Fruit fly (Drosophila melanogaster): ENCODE measurements around the gene CG14109.

The CG14109 gene

dm6 chr3L:13454755-13455154 lies 14.0 kb downstream of the CG14109 start:
- TF ChIP-seq insv (optimal IDR thresholded peaks at IDR 0.05) (no peak), psq (optimal IDR thresholded peaks at IDR 0.05) (no peak), Sin3A (optimal IDR thresholded peaks at IDR 0.05) (no peak), Myc (optimal IDR thresholded peaks at IDR 0.05) (no peak), h (optimal IDR thresholded peaks at IDR 0.05) (no peak), ttk (optimal IDR thresholded peaks at IDR 0.05) (no peak)

DNA sequence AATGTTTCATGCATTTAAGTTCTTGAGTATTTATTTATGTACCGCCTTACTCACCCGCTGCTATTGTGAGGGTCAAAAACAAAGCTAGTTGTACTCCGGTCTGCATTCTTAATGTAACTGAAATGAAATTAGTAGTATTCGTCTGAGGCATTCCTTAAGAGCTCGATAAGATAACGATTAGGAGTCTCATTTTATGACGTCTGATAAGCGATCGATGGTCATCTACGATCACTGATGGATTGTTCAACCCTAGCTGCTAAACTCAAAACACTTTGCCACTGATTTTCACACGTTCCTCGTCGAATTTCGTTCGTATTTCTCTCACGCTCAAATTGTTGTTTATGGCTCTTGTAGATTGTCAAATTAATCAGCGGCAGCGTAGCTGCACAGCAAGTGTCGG lies 16.4 kb downstream of the CG14109 start, which contains the start of gene CG10116:
CG10116 (minus strand) TSS at position 106 of the 400 bp plus-strand sequence.
- TF ChIP-seq h (optimal IDR thresholded peaks at IDR 0.05): no peak
- no peak for TF ChIP-seq ttk (optimal IDR thresholded peaks at IDR 0.05)
- no peak for TF ChIP-seq psq (optimal IDR thresholded peaks at IDR 0.05)
- TF ChIP-seq Sin3A (optimal IDR thresholded peaks at IDR 0.05): no peak
- TF ChIP-seq insv (optimal IDR thresholded peaks at IDR 0.05): no peak
- no peak for TF ChIP-seq Myc (optimal IDR thresholded peaks at IDR 0.05)

DNA sequence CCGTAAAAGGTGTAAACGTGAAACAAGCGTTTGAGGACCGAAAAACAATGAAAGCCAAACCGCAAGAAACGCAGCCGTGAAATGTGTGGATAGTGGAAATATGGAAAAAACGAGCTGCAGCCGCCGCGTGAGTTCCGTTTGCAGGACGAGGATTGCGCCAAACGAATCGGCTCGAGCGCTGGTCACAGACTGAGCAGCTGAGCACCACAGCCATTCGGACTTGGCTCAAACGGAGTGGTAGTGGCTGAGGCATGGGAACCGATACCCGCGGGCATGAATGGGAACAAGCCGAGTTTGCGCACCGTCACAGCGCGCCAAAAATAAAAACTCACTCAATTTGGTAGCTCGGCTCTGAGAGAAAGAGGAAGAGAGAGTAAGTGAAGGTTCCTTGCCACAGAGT lies 33.9 kb downstream of the CG14109 start, which contains the start of gene CG10089:
CG10089 (minus strand) TSS at position 181 of the 400 bp plus-strand sequence.
- no peak for TF ChIP-seq Sin3A (optimal IDR thresholded peaks at IDR 0.05)
- TF ChIP-seq psq (optimal IDR thresholded peaks at IDR 0.05): no peak
- TF ChIP-seq h (optimal IDR thresholded peaks at IDR 0.05): no peak
- TF ChIP-seq insv (optimal IDR thresholded peaks at IDR 0.05): no peak
- no peak for TF ChIP-seq Myc (optimal IDR thresholded peaks at IDR 0.05)
- TF ChIP-seq ttk (optimal IDR thresholded peaks at IDR 0.05): no peak

DNA sequence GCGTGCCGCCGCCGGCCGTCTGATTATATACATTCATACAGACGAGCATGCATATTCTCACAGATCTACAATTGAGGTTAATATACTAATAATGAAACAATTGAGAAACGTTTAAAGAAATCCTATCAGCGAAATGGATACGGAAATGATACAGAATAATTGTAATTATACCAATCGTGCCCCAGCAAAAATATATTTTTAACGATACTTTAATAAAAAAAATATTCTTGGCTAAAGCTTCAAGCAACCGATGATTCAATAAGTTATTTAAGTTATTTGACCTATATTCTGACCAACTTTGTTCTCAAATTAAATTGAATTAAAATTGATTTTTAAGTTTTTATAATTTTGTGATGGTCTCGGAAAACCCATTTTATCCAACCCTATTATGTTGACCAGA lies 35.4 kb downstream of the CG14109 start:
- TF ChIP-seq h (optimal IDR thresholded peaks at IDR 0.05) (no peak), Sin3A (optimal IDR thresholded peaks at IDR 0.05) (no peak), psq (optimal IDR thresholded peaks at IDR 0.05) (no peak), Myc (optimal IDR thresholded peaks at IDR 0.05) (no peak), ttk (optimal IDR thresholded peaks at IDR 0.05) (no peak), insv (optimal IDR thresholded peaks at IDR 0.05) (no peak)

DNA sequence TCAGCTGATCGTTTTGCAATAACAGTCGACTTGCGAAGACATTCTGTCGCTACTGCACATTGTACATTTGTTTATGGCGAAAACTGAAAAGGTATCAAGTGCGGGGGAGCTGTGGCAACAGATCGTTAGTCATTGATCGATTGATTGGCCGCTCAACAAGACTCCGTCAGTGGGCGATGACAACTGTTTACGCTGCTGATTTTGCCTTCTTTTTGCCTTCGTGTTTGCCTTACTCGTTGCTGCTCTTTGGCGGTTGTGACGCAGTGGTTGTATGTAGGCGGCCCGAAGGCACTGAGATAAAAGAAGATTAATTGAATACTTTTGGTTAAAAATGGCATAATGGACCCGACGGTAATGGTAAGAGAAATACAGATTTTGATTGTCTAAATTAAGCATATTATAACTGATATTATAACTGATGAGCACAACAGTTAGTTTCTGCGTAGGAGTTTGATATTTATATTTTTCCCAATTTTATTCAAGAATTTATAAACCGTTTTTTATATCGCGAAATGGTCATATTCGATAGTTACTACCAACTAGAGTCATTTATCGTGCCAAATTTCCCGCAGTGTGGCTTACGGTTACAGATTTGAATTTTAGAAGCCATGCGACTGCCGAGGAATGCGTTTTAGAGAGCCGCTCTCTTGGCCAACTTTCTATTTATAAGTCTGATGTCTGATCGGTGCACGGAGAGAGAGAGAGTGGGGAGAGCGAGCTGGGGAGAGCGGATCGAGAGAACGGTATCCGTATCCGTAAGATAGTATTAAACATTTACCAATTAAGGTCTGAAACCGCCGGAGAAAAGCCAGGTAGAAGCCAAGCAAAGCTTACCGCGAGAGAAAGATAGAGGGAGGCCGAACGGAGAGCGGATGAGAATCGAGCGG lies 36.1 kb downstream of the CG14109 start:
- TF ChIP-seq psq (optimal IDR thresholded peaks at IDR 0.05) (no peak), Sin3A (optimal IDR thresholded peaks at IDR 0.05) (no peak), h (optimal IDR thresholded peaks at IDR 0.05) (no peak), insv (optimal IDR thresholded peaks at IDR 0.05) (no peak), ttk (optimal IDR thresholded peaks at IDR 0.05) (no peak), Myc (optimal IDR thresholded peaks at IDR 0.05) (no peak)

- TF ChIP-seq Sin3A (optimal IDR thresholded peaks at IDR 0.05): no peak
- TF ChIP-seq psq (optimal IDR thresholded peaks at IDR 0.05): no peak
- TF ChIP-seq Myc (optimal IDR thresholded peaks at IDR 0.05): no peak
- TF ChIP-seq insv (optimal IDR thresholded peaks at IDR 0.05): no peak
- no peak for TF ChIP-seq ttk (optimal IDR thresholded peaks at IDR 0.05)
- TF ChIP-seq h (optimal IDR thresholded peaks at IDR 0.05): no peak
Observed at dm6 chr3L:13477453-13478184, 36.9 kb downstream of the CG14109 start, which contains the start of gene stv. Gene stv (plus strand): TSS chr3L:13477541.

DNA sequence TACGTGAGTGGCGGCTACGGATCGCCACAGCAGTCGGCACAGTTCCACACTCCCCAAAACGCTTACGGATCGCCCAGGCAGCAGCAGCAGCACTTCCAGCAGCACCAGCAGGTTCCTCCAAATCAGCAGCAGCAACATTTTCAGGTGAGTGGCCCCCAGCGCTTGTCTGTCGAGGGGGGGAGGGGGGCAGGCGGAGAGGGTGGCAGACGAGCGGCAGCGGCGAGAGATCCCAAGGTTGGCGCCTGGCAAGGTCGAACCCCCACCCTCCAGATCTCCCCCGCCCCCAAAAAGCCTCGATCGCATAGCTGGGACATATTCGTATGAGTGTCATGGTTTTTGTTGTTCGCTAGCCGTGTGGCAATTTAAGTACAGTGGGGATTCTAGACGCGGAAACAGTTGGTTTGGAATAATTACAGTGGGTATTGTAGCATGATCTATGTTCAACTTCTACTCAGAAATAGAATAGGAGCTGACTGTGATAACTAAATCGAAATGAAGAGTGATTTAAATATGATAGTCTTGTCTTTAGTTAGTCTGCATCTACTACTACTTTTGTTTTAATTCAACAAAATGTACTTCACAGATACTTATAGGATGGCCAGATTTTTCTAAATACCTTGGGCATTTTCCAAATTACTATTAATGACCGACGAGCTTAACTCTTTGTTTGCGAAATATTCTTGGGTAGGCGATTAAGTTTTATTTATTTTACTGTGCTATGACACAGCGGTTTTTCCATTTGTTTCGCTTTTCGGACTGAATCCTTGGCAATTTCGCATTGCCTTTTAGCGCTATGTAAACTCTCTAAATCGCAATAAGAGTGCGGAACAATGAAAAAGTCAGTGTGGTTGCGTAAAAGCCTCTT lies 37.9 kb downstream of the CG14109 start:
- no peak for TF ChIP-seq psq (optimal IDR thresholded peaks at IDR 0.05)
- TF ChIP-seq ttk (optimal IDR thresholded peaks at IDR 0.05): no peak
- no peak for TF ChIP-seq h (optimal IDR thresholded peaks at IDR 0.05)
- TF ChIP-seq Sin3A (optimal IDR thresholded peaks at IDR 0.05): no peak
- TF ChIP-seq insv (optimal IDR thresholded peaks at IDR 0.05): no peak

dm6 chr3L:13479204-13479600 lies 38.5 kb downstream of the CG14109 start:
- TF ChIP-seq Sin3A (optimal IDR thresholded peaks at IDR 0.05) (no peak), h (optimal IDR thresholded peaks at IDR 0.05) (no peak), Myc (optimal IDR thresholded peaks at IDR 0.05) (no peak), insv (optimal IDR thresholded peaks at IDR 0.05) (no peak), psq (optimal IDR thresholded peaks at IDR 0.05) (no peak), ttk (optimal IDR thresholded peaks at IDR 0.05) (no peak)

dm6 chr3L:13479609-13480240 lies 39.0 kb downstream of the CG14109 start:
- TF ChIP-seq psq (optimal IDR thresholded peaks at IDR 0.05) (no peak), h (optimal IDR thresholded peaks at IDR 0.05) (no peak), insv (optimal IDR thresholded peaks at IDR 0.05) (no peak), Myc (optimal IDR thresholded peaks at IDR 0.05) (no peak), ttk (optimal IDR thresholded peaks at IDR 0.05) (no peak), Sin3A (optimal IDR thresholded peaks at IDR 0.05) (no peak)

DNA sequence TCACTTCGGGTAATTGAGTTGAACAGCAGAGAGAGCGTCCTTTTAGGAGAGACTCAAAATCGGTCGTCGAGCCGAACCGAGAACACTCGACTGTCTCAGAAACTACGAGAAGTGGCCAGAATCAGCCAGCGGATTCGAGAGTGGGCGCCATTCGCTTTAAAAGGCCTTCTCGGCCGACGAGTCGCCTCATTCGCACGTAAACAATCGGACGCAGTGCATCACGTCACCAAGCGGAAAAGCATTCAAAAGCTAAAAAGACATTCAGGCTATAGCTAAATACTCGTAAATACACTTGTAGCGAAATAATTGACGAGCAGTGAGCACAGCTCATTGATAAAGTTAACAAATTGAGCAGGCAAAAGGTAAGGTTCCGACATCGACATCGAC lies 39.5 kb downstream of the CG14109 start:
- no peak for TF ChIP-seq ttk (optimal IDR thresholded peaks at IDR 0.05)
- no peak for TF ChIP-seq insv (optimal IDR thresholded peaks at IDR 0.05)
- TF ChIP-seq h (optimal IDR thresholded peaks at IDR 0.05): no peak
- TF ChIP-seq psq (optimal IDR thresholded peaks at IDR 0.05): no peak
- no peak for TF ChIP-seq Sin3A (optimal IDR thresholded peaks at IDR 0.05)
- TF ChIP-seq Myc (optimal IDR thresholded peaks at IDR 0.05): no peak
